Fruit fly (Drosophila melanogaster) whole organism, pupa: ENCODE data around the gene CG12773.

Experiments used
- CG10348 ChIP-seq: fragments of 200-800 bp; sonication (Bioruptor generic); IDR thresholded peaks from 2 replicates; pipeline ENCODE4 v1.3.6; 2022; ENCODE audit warnings: missing biosample characterization, missing genetic modification characterization
- CG12605 ChIP-seq: fragments of 200-800 bp; sonication (Bioruptor generic); IDR thresholded peaks from 2 replicates; pipeline ENCODE4 v1.3.6; 2022; ENCODE audit warnings: missing biosample characterization, missing genetic modification characterization
- CG13204 ChIP-seq: fragments of 200-800 bp; sonication (Bioruptor generic); optimal IDR thresholded peaks from 2 replicates; lab custom pipeline; 2018; ENCODE audit warnings: missing biosample characterization, mild to moderate bottlenecking, missing genetic modification characterization, moderate library complexity
- CG14655 ChIP-seq: fragments of 200-800 bp; sonication (Bioruptor generic); optimal IDR thresholded peaks from 3 replicates; lab custom pipeline; 2017; ENCODE audit warnings: mild to moderate bottlenecking, missing biosample characterization, missing genetic modification reagents, missing genetic modification characterization
- CG15710 ChIP-seq: fragments of 200-800 bp; sonication (Bioruptor generic); optimal IDR thresholded peaks from 2 replicates; lab custom pipeline; 2018; ENCODE audit warnings: missing biosample characterization, mild to moderate bottlenecking, missing genetic modification characterization, moderate library complexity
- CG17806 ChIP-seq: fragments of 200-800 bp; sonication (Bioruptor generic); optimal IDR thresholded peaks from 2 replicates; lab custom pipeline; 2018; ENCODE audit warnings: missing biosample characterization, mild to moderate bottlenecking, missing genetic modification characterization, moderate library complexity
- CG32121 ChIP-seq: fragments of 200-800 bp; sonication (Bioruptor generic); IDR thresholded peaks from 2 replicates; pipeline ENCODE4 v1.3.6; 2022; ENCODE audit warnings: missing biosample characterization, missing genetic modification characterization
- CG34367 ChIP-seq: fragments of 200-800 bp; sonication (Bioruptor generic); optimal IDR thresholded peaks from 2 replicates; lab custom pipeline; 2018; ENCODE audit warnings: missing biosample characterization, mild to moderate bottlenecking, missing genetic modification characterization
- CG4496 ChIP-seq: fragments of 200-800 bp; sonication (Bioruptor generic); IDR thresholded peaks from 3 replicates; pipeline ENCODE4 v1.3.6; 2022; ENCODE audit warnings: missing biosample characterization, missing genetic modification characterization
- CG8159 ChIP-seq: fragments of 200-800 bp; sonication (Bioruptor generic); optimal IDR thresholded peaks from 3 replicates; lab custom pipeline; 2018; ENCODE audit warnings: missing biosample characterization, mild to moderate bottlenecking, missing genetic modification characterization, moderate library complexity
- CG8301 ChIP-seq: fragments of 200-800 bp; sonication (Bioruptor generic); optimal IDR thresholded peaks from 2 replicates; lab custom pipeline; 2018; ENCODE audit warnings: missing biosample characterization, mild to moderate bottlenecking, missing genetic modification characterization
- CG9948 ChIP-seq: fragments of 200-800 bp; sonication (Bioruptor generic); optimal IDR thresholded peaks from 2 replicates; lab custom pipeline; 2018; ENCODE audit warnings: missing biosample characterization, mild to moderate bottlenecking, missing genetic modification characterization, moderate library complexity
- D1 ChIP-seq: fragments of 200-800 bp; sonication (Bioruptor generic); optimal IDR thresholded peaks from 2 replicates; lab custom pipeline; 2018; ENCODE audit warnings: missing biosample characterization, mild to moderate bottlenecking, missing genetic modification characterization, moderate library complexity
- EcR ChIP-seq: fragments of 200-800 bp; sonication (Bioruptor generic); optimal IDR thresholded peaks from 3 replicates; lab custom pipeline; 2019; ENCODE audit warnings: missing biosample characterization, missing genetic modification characterization, mild to moderate bottlenecking, moderate library complexity, missing genetic modification reagents
- Ets98B ChIP-seq: fragments of 200-800 bp; sonication (Bioruptor generic); IDR thresholded peaks from 2 replicates; pipeline ENCODE4 v1.3.6; 2022; ENCODE audit warnings: missing biosample characterization, missing genetic modification characterization
- Pif1A ChIP-seq: fragments of 200-800 bp; sonication (Bioruptor generic); optimal IDR thresholded peaks from 3 replicates; lab custom pipeline; 2016; ENCODE audit warnings: missing biosample characterization, missing genetic modification characterization
- Snoo ChIP-seq: fragments of 200-800 bp; sonication (Bioruptor generic); optimal IDR thresholded peaks from 3 replicates; lab custom pipeline; 2017; ENCODE audit warnings: missing biosample characterization, mild to moderate bottlenecking, missing genetic modification characterization, inconsistent platforms
- fd96Ca ChIP-seq: fragments of 200-800 bp; sonication (Bioruptor generic); IDR thresholded peaks from 3 replicates; pipeline ENCODE4 v1.3.6; 2022; ENCODE audit warnings: missing biosample characterization, missing genetic modification characterization
- gl ChIP-seq: fragments of 200-800 bp; sonication (Bioruptor generic); optimal IDR thresholded peaks from 2 replicates; lab custom pipeline; 2018; ENCODE audit warnings: missing biosample characterization, mild to moderate bottlenecking, missing genetic modification characterization
- rn ChIP-seq: fragments of 200-800 bp; sonication (Bioruptor generic); IDR thresholded peaks from 2 replicates; pipeline ENCODE4 v1.3.6; 2022; ENCODE audit warnings: missing biosample characterization, missing genetic modification characterization

The CG12773 gene

DNA sequence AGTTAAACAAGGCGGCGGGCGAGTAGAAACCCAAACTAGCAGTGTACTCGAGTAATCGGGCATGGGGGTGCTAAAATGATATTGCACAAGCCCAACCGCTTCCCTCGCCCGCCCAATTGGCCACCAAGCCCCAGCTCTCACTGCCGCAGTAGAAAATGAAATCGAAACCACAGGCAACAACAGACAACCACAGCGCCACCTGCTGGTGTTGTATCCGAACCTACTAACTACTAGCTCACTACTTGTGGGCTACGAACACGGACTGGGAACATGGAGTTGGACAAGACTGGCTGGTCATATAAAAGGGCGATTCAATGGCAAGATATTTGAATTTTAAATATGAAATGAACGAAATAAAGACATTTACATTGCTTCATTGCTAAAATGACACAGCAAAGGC lies 53.9 kb downstream of the CG12773 start:
- TF ChIP-seq gl (tag; lab: Kevin White, UChicago): no peak
- no peak for TF ChIP-seq CG4496 (GFP tag; lab: Robert Waterston, UW)
- no peak for TF ChIP-seq CG15710 (tag; lab: Kevin White, UChicago)
- TF ChIP-seq rn (GFP tag; lab: Robert Waterston, UW): no peak
- TF ChIP-seq CG14655 (GFP tag; lab: Kevin White, UChicago): no peak
- no peak for TF ChIP-seq CG10348 (GFP tag; lab: Robert Waterston, UW)
- TF ChIP-seq CG12605 (GFP tag; lab: Robert Waterston, UW): no peak
- TF ChIP-seq CG13204 (GFP tag; lab: Kevin White, UChicago): no peak
- TF ChIP-seq D1: no peak
- no peak for TF ChIP-seq CG32121
- TF ChIP-seq CG8301 (tag; lab: Kevin White, UChicago): no peak
- TF ChIP-seq CG8159 (tag; lab: Kevin White, UChicago): no peak
- no peak for TF ChIP-seq CG34367
- no peak for TF ChIP-seq CG9948 (tag; lab: Kevin White, UChicago)
- no peak for TF ChIP-seq Snoo (tag; lab: Kevin White, UChicago)
- TF ChIP-seq CG17806 (tag; lab: Kevin White, UChicago): no peak
- no peak for TF ChIP-seq Pif1A
- no peak for TF ChIP-seq EcR (GFP tag; lab: Kevin White, UChicago)
- no peak for TF ChIP-seq fd96Ca (GFP tag; lab: Robert Waterston, UW)
- TF ChIP-seq Ets98B (GFP tag; lab: Robert Waterston, UW): no peak
- TF ChIP-seq, all 21 proteins: peak for 0
